Fruit fly (Drosophila melanogaster) whole organism, pupa: ENCODE measurements around the gene CG7606.

Experiments used
- CG10348 ChIP-seq: fragments of 200-800 bp; sonication (Bioruptor generic); IDR thresholded peaks from 2 replicates; pipeline ENCODE4 v1.3.6; 2022; ENCODE audit warnings: missing biosample characterization, missing genetic modification characterization
- CG12605 ChIP-seq: fragments of 200-800 bp; sonication (Bioruptor generic); IDR thresholded peaks from 2 replicates; pipeline ENCODE4 v1.3.6; 2022; ENCODE audit warnings: missing biosample characterization, missing genetic modification characterization
- CG15710 ChIP-seq: fragments of 200-800 bp; sonication (Bioruptor generic); optimal IDR thresholded peaks from 2 replicates; lab custom pipeline; 2018; ENCODE audit warnings: missing biosample characterization, mild to moderate bottlenecking, missing genetic modification characterization, moderate library complexity
- CG4496 ChIP-seq: fragments of 200-800 bp; sonication (Bioruptor generic); IDR thresholded peaks from 3 replicates; pipeline ENCODE4 v1.3.6; 2022; ENCODE audit warnings: missing biosample characterization, missing genetic modification characterization
- Pif1A ChIP-seq: fragments of 200-800 bp; sonication (Bioruptor generic); optimal IDR thresholded peaks from 3 replicates; lab custom pipeline; 2016; ENCODE audit warnings: missing biosample characterization, missing genetic modification characterization

- TF ChIP-seq CG10348 (no peak), Pif1A (GFP tag; lab: Kevin White, UChicago) (no peak), CG4496 (no peak), CG15710 (no peak), CG12605 (GFP tag; lab: Robert Waterston, UW) (no peak)
Measured at dm6 chr3R:17618699-17619150, 22.4 kb downstream of the CG7606 start, which contains the start of the genes CG14324 and CG14326.
